Fruit fly (Drosophila melanogaster) whole organism, embryonic: ENCODE results near the gene CG9133.
A peak's percentile ranks its signal among the peaks of the same experiment; 100 is the strongest.

Source experiments
- BtbVII ChIP-seq: fragments of 200-800 bp; sonication (Bioruptor generic); optimal IDR thresholded peaks from 3 replicates; lab custom pipeline; 2017; ENCODE audit warnings: missing biosample characterization, mild to moderate bottlenecking, missing genetic modification characterization
- CG11456 ChIP-seq: fragments of 200-800 bp; sonication (Bioruptor generic); IDR thresholded peaks from 3 replicates; pipeline ENCODE4 v1.3.6; 2022; ENCODE audit warnings: missing biosample characterization, missing genetic modification characterization
- CG13123 ChIP-seq: fragments of 200-800 bp; sonication (Bioruptor generic); optimal IDR thresholded peaks from 2 replicates; lab custom pipeline; 2016; ENCODE audit warnings: missing biosample characterization, missing genetic modification characterization
- CG14441 ChIP-seq: fragments of 200-800 bp; sonication (Bioruptor generic); IDR thresholded peaks from 2 replicates; pipeline ENCODE4 v1.3.6; 2022; ENCODE audit warnings: missing biosample characterization, missing genetic modification characterization
- CG14965 ChIP-seq: fragments of 200-800 bp; sonication (Bioruptor generic); optimal IDR thresholded peaks from 2 replicates; lab custom pipeline; 2016; ENCODE audit warnings: missing biosample characterization, missing genetic modification characterization, borderline replicate concordance
- CG1529 ChIP-seq: fragments of 200-800 bp; sonication (Bioruptor generic); optimal IDR thresholded peaks from 3 replicates; lab custom pipeline; 2018; ENCODE audit warnings: missing biosample characterization, missing genetic modification characterization
- CG17802 ChIP-seq: fragments of 200-800 bp; sonication (Bioruptor generic); optimal IDR thresholded peaks from 2 replicates; lab custom pipeline; 2018; ENCODE audit warnings: missing biosample characterization, mild to moderate bottlenecking, missing genetic modification characterization, moderate library complexity
- CG32767 ChIP-seq: fragments of 200-800 bp; sonication (Bioruptor generic); IDR thresholded peaks from 2 replicates; pipeline ENCODE4 v1.3.6; 2022; ENCODE audit warnings: missing biosample characterization, missing genetic modification characterization
- CG4424 ChIP-seq: fragments of 200-800 bp; sonication (Bioruptor generic); optimal IDR thresholded peaks from 3 replicates; lab custom pipeline; 2016; ENCODE audit warnings: missing biosample characterization, missing genetic modification characterization
- CG4617 ChIP-seq: fragments of 200-800 bp; sonication (Bioruptor generic); optimal IDR thresholded peaks from 3 replicates; lab custom pipeline; 2016; ENCODE audit warnings: missing biosample characterization, missing genetic modification characterization, borderline replicate concordance
- CG6791 ChIP-seq: fragments of 200-800 bp; sonication (Bioruptor generic); IDR thresholded peaks from 3 replicates; pipeline ENCODE4 v1.3.6; 2022; ENCODE audit warnings: missing biosample characterization, missing genetic modification characterization; ENCODE audit not compliant: partially characterized antibody
- CG9817 ChIP-seq: fragments of 200-800 bp; sonication (Bioruptor generic); optimal IDR thresholded peaks from 2 replicates; lab custom pipeline; 2018; ENCODE audit warnings: missing biosample characterization, mild to moderate bottlenecking, missing genetic modification characterization, moderate library complexity
- CTCF ChIP-seq: fragments of 200-800 bp; sonication (Bioruptor generic); optimal IDR thresholded peaks from 2 replicates; lab custom pipeline; 2017; ENCODE audit warnings: missing biosample characterization, mild to moderate bottlenecking, missing genetic modification characterization, moderate library complexity
- Camta ChIP-seq: fragments of 200-800 bp; sonication (Bioruptor generic); optimal IDR thresholded peaks from 2 replicates; lab custom pipeline; 2016; ENCODE audit warnings: missing biosample characterization, missing genetic modification characterization
- D ChIP-seq, 2 experiments: fragments of 200-800 bp in 1 of 2; fragments of >200 bp in 1 of 2; sonication (Bioruptor generic) in 1 of 2; optimal IDR thresholded peaks; 2 replicates in 1 of 2; 3 replicates in 1 of 2; lab custom pipeline; 2017; ENCODE audit warnings: mild to moderate bottlenecking in 1 of 2, missing biosample characterization in 1 of 2, missing genetic modification characterization in 1 of 2, missing genetic modification reagents in 1 of 2
- Dip3 ChIP-seq: fragments of 200-800 bp; sonication (Bioruptor generic); optimal IDR thresholded peaks from 3 replicates; lab custom pipeline; 2016; ENCODE audit warnings: missing biosample characterization, missing genetic modification characterization
- Doc2 ChIP-seq: fragments of 200-800 bp; sonication (Bioruptor generic); IDR thresholded peaks from 2 replicates; pipeline ENCODE4 v1.3.6; 2022; ENCODE audit warnings: missing biosample characterization, missing genetic modification characterization
- H2.0 ChIP-seq: fragments of 200-800 bp; sonication (Bioruptor generic); IDR thresholded peaks from 2 replicates; pipeline ENCODE4 v1.3.6; 2022; ENCODE audit warnings: missing biosample characterization, missing genetic modification characterization
- HLH3B ChIP-seq: fragments of 200-800 bp; sonication (Bioruptor generic); IDR thresholded peaks from 2 replicates; pipeline ENCODE4 v1.3.6; 2022; ENCODE audit warnings: missing biosample characterization, missing genetic modification characterization
- HmgZ ChIP-seq: fragments of 200-800 bp; sonication (Bioruptor generic); optimal IDR thresholded peaks from 2 replicates; lab custom pipeline; 2018; ENCODE audit warnings: missing biosample characterization, mild to moderate bottlenecking, missing genetic modification characterization
- MESR4 ChIP-seq: fragments of 200-800 bp; sonication (Bioruptor generic); optimal IDR thresholded peaks from 2 replicates; lab custom pipeline; 2018; ENCODE audit warnings: missing biosample characterization, mild to moderate bottlenecking, missing genetic modification characterization, moderate library complexity
- NK7.1 ChIP-seq: fragments of 200-800 bp; sonication (Bioruptor generic); optimal IDR thresholded peaks from 3 replicates; lab custom pipeline; 2016; ENCODE audit warnings: missing biosample characterization, missing genetic modification characterization
- NfI ChIP-seq: fragments of 200-800 bp; sonication (Bioruptor generic); optimal IDR thresholded peaks from 3 replicates; lab custom pipeline; 2018; ENCODE audit warnings: missing biosample characterization, mild to moderate bottlenecking, missing genetic modification characterization, moderate library complexity
- Ptx1 ChIP-seq: fragments of 200-800 bp; sonication (Bioruptor generic); IDR thresholded peaks from 2 replicates; pipeline ENCODE4 v1.3.6; 2022; ENCODE audit warnings: missing biosample characterization, missing genetic modification characterization
- Sry-β ChIP-seq: fragments of 200-800 bp; sonication (Bioruptor generic); optimal IDR thresholded peaks from 2 replicates; lab custom pipeline; 2018; ENCODE audit warnings: missing biosample characterization, mild to moderate bottlenecking, missing genetic modification characterization, moderate library complexity
- Stat92E ChIP-seq, 3 experiments: fragments of >200 bp in 2 of 3; fragments of 200-800 bp in 1 of 3; sonication (Bioruptor generic) in 1 of 3; optimal IDR thresholded peaks; 2 replicates each; lab custom pipeline; 2017 to 2019; ENCODE audit warnings: missing biosample characterization in 3 of 3, missing genetic modification characterization in 3 of 3, mild to moderate bottlenecking in 1 of 3, moderate library complexity in 1 of 3
- ac ChIP-seq: fragments of 200-800 bp; sonication (Bioruptor generic); optimal IDR thresholded peaks from 3 replicates; lab custom pipeline; 2017; ENCODE audit warnings: missing biosample characterization, mild to moderate bottlenecking, missing genetic modification characterization
- amos ChIP-seq: fragments of 200-800 bp; sonication (Bioruptor generic); IDR thresholded peaks from 2 replicates; pipeline ENCODE4 v1.3.6; 2022; ENCODE audit warnings: missing biosample characterization, missing genetic modification characterization; ENCODE audit not compliant: partially characterized antibody
- ara ChIP-seq: fragments of 200-800 bp; sonication (Bioruptor generic); IDR thresholded peaks from 2 replicates; pipeline ENCODE4 v1.3.6; 2022; ENCODE audit warnings: missing biosample characterization, missing genetic modification characterization
- br ChIP-seq: fragments of >200 bp; optimal IDR thresholded peaks from 2 replicates; lab custom pipeline; 2017
- cas ChIP-seq: fragments of 200-800 bp; sonication (Bioruptor generic); IDR thresholded peaks from 2 replicates; pipeline ENCODE4 v1.3.6; 2022; ENCODE audit warnings: missing biosample characterization, missing genetic modification characterization
- crol ChIP-seq: fragments of 200-800 bp; sonication (Bioruptor generic); IDR thresholded peaks from 2 replicates; pipeline ENCODE4 v1.3.6; 2022; ENCODE audit warnings: missing biosample characterization, missing genetic modification characterization
- ewg ChIP-seq: fragments of 200-800 bp; sonication (Bioruptor generic); optimal IDR thresholded peaks from 3 replicates; lab custom pipeline; 2017; ENCODE audit warnings: mild to moderate bottlenecking, missing biosample characterization, missing genetic modification reagents, missing genetic modification characterization
- gcm ChIP-seq: fragments of 200-800 bp; sonication (Bioruptor generic); optimal IDR thresholded peaks from 2 replicates; lab custom pipeline; 2019; ENCODE audit warnings: missing biosample characterization, mild to moderate bottlenecking, missing genetic modification characterization, moderate library complexity
- h ChIP-seq: fragments of >200 bp; optimal IDR thresholded peaks from 2 replicates; lab custom pipeline; 2017
- hb ChIP-seq: fragments of 200-800 bp; sonication (Bioruptor generic); IDR thresholded peaks from 3 replicates; pipeline ENCODE4 v1.3.6; 2022; ENCODE audit warnings: missing biosample characterization, missing genetic modification characterization; ENCODE audit not compliant: partially characterized antibody
- kah ChIP-seq: fragments of 200-800 bp; sonication (Bioruptor generic); optimal IDR thresholded peaks from 2 replicates; lab custom pipeline; 2018; ENCODE audit warnings: missing biosample characterization, mild to moderate bottlenecking, missing genetic modification characterization
- kni ChIP-seq: fragments of 200-800 bp; sonication (Bioruptor generic); optimal IDR thresholded peaks from 3 replicates; lab custom pipeline; 2017; ENCODE audit warnings: mild to moderate bottlenecking, missing biosample characterization, missing genetic modification reagents, missing genetic modification characterization
- lmd ChIP-seq: fragments of 200-800 bp; sonication (Bioruptor generic); IDR thresholded peaks from 2 replicates; pipeline ENCODE4 v1.3.6; 2022; ENCODE audit warnings: missing biosample characterization, missing genetic modification characterization
- mam ChIP-seq: fragments of 200-800 bp; sonication (Bioruptor generic); optimal IDR thresholded peaks from 3 replicates; lab custom pipeline; 2016; ENCODE audit warnings: missing biosample characterization, missing genetic modification characterization
- mirr ChIP-seq: fragments of 200-800 bp; sonication (Bioruptor generic); optimal IDR thresholded peaks from 3 replicates; lab custom pipeline; 2018; ENCODE audit warnings: missing biosample characterization, mild to moderate bottlenecking, missing genetic modification characterization
- nmo ChIP-seq: fragments of 200-800 bp; sonication (Bioruptor generic); optimal IDR thresholded peaks from 2 replicates; lab custom pipeline; 2018; ENCODE audit warnings: missing biosample characterization, mild to moderate bottlenecking, missing genetic modification characterization, moderate library complexity
- odd ChIP-seq: fragments of 200-800 bp; sonication (Bioruptor generic); optimal IDR thresholded peaks from 2 replicates; lab custom pipeline; 2017; ENCODE audit warnings: missing biosample characterization, mild to moderate bottlenecking, missing genetic modification characterization
- peb ChIP-seq: fragments of 200-800 bp; sonication (Bioruptor generic); IDR thresholded peaks from 2 replicates; pipeline ENCODE4 v1.3.6; 2022; ENCODE audit warnings: missing biosample characterization, missing genetic modification characterization
- psq ChIP-seq: fragments of 200-800 bp; sonication (Bioruptor generic); optimal IDR thresholded peaks from 2 replicates; lab custom pipeline; 2017; ENCODE audit warnings: missing biosample characterization, missing genetic modification characterization
- pum ChIP-seq: fragments of 200-800 bp; sonication (Bioruptor generic); optimal IDR thresholded peaks from 2 replicates; lab custom pipeline; 2016; ENCODE audit warnings: missing biosample characterization, missing genetic modification characterization
- ro ChIP-seq: fragments of 200-800 bp; sonication (Bioruptor generic); IDR thresholded peaks from 2 replicates; pipeline ENCODE4 v1.3.6; 2022; ENCODE audit warnings: missing biosample characterization, missing genetic modification characterization
- sens-2 ChIP-seq: fragments of 200-800 bp; sonication (Bioruptor generic); IDR thresholded peaks from 2 replicates; pipeline ENCODE4 v1.3.6; 2022; ENCODE audit warnings: missing biosample characterization, missing genetic modification characterization
- sima ChIP-seq: fragments of 200-800 bp; sonication (Bioruptor generic); optimal IDR thresholded peaks from 2 replicates; lab custom pipeline; 2016; ENCODE audit warnings: missing biosample characterization, missing genetic modification characterization
- sisA ChIP-seq: fragments of 200-800 bp; sonication (Bioruptor generic); IDR thresholded peaks from 2 replicates; pipeline ENCODE4 v1.3.6; 2022; ENCODE audit warnings: missing biosample characterization, missing genetic modification characterization

The CG9133 gene

dm6 chr3L:1247627-1248295, 4.1 kb upstream of the CG9133 start, which contains the start of the genes Psf1 and Sac1 (continued):
- TF ChIP-seq ac (no peak), BtbVII (no peak), cas (0 out of 2 replicates have a peak, but pooled peaks have one; percentile 32), CG4617 (GFP tag; lab: Kevin White, UChicago) (peak; percentile 94), mirr (no peak), Sry-β (GFP tag; lab: Kevin White, UChicago) (peak; percentile 81), peb (no peak), pum (GFP tag; lab: Kevin White, UChicago) (peak; percentile 58), CG13123 (GFP tag; lab: Kevin White, UChicago) (no peak), lmd (GFP tag; lab: Robert Waterston, UW) (no peak; the same call in 1 of the 2 replicates), nmo (GFP tag; lab: Kevin White, UChicago) (peak; percentile 80), sima (GFP tag; lab: Kevin White, UChicago) (no peak), HmgZ (tag; lab: Kevin White, UChicago) (peak; percentile 45), NK7.1 (GFP tag; lab: Kevin White, UChicago) (no peak), CG11456 (GFP tag; lab: Robert Waterston, UW) (peak; percentile 34; the same call in 1 of the 3 replicates), sens-2 (GFP tag; lab: Robert Waterston, UW) (no peak), kni (GFP tag; lab: Kevin White, UChicago) (peak; percentile 13), mam (peak; percentile 68), H2.0 (GFP tag; lab: Robert Waterston, UW) (0 out of 2 replicates have a peak, but pooled peaks have one; percentile 24), CG14441 (GFP tag; lab: Robert Waterston, UW) (peak; percentile 13; the same call in 1 of the 2 replicates), CG4424 (GFP tag; lab: Kevin White, UChicago) (peak; percentile 44), odd (no peak), amos (peak; percentile 83), CG17802 (tag; lab: Kevin White, UChicago) (peak; percentile 74), sisA (GFP tag; lab: Robert Waterston, UW) (peak; percentile 58), ara (no peak), crol (GFP tag; lab: Robert Waterston, UW) (no peak), CTCF (GFP tag; lab: Kevin White, UChicago) (no peak), CG9817 (peak; percentile 57), br (lab: Kevin White, UChicago) (no peak), ewg (peak; percentile 28), Ptx1 (GFP tag; lab: Robert Waterston, UW) (peak; percentile 61), h (lab: Kevin White, UChicago) (no peak), MESR4 (GFP tag; lab: Kevin White, UChicago) (peak; percentile 90), CG1529 (GFP tag; lab: Kevin White, UChicago) (no peak), Dip3 (GFP tag; lab: Kevin White, UChicago) (peak; percentile 46), Stat92E (GFP tag; optimal IDR thresholded peaks at IDR 0.05; lab: Kevin White, UChicago) (peak in 1 of 3 experiments; percentile 66), Camta (GFP tag; lab: Kevin White, UChicago) (peak; percentile 2), HLH3B (GFP tag; lab: Robert Waterston, UW) (no peak), ro (GFP tag; lab: Robert Waterston, UW) (no peak), CG32767 (GFP tag; lab: Robert Waterston, UW) (no peak), Doc2 (GFP tag; lab: Robert Waterston, UW) (no peak), kah (no peak), hb (peak; percentile 74), CG14965 (GFP tag; lab: Kevin White, UChicago) (no peak), D (optimal IDR thresholded peaks at IDR 0.05; lab: Kevin White, UChicago) (peak; percentile 5), D (GFP tag; optimal IDR thresholded peaks at IDR 0.05; lab: Kevin White, UChicago) (no peak), psq (GFP tag; lab: Kevin White, UChicago) (no peak), CG6791 (GFP tag; lab: Robert Waterston, UW) (peak; percentile 76), gcm (GFP tag; lab: Kevin White, UChicago) (no peak), NfI (GFP tag; lab: Kevin White, UChicago) (peak; percentile 53)
